Fruit fly (Drosophila melanogaster) whole organism, embryonic: ENCODE results near the gene CG1774.

Source experiments
- Bteb2 ChIP-seq: fragments of 200-800 bp; sonication (Bioruptor generic); optimal IDR thresholded peaks from 2 replicates; lab custom pipeline; 2016; ENCODE audit warnings: missing biosample characterization, missing genetic modification characterization
- CG11695 ChIP-seq: fragments of 200-800 bp; sonication (Bioruptor generic); IDR thresholded peaks from 3 replicates; pipeline ENCODE4 v1.3.6; 2022; ENCODE audit warnings: missing biosample characterization, missing genetic modification characterization
- CG11696 ChIP-seq: fragments of 200-800 bp; sonication (Bioruptor generic); IDR thresholded peaks from 2 replicates; pipeline ENCODE4 v1.3.6; 2022; ENCODE audit warnings: missing biosample characterization, missing genetic modification characterization
- CG12659 ChIP-seq: fragments of 200-800 bp; sonication (Bioruptor generic); optimal IDR thresholded peaks from 3 replicates; lab custom pipeline; 2017; ENCODE audit warnings: mild to moderate bottlenecking, missing biosample characterization, missing genetic modification reagents, missing genetic modification characterization
- CG14860 ChIP-seq: fragments of 200-800 bp; sonication (Bioruptor generic); IDR thresholded peaks from 3 replicates; pipeline ENCODE4 v1.3.6; 2022; ENCODE audit warnings: missing biosample characterization, missing genetic modification characterization; ENCODE audit not compliant: partially characterized antibody
- CG1647 ChIP-seq: fragments of 200-800 bp; sonication (Bioruptor generic); optimal IDR thresholded peaks from 3 replicates; lab custom pipeline; 2016; ENCODE audit warnings: missing biosample characterization, missing genetic modification characterization
- CG17829 ChIP-seq: fragments of 200-800 bp; optimal IDR thresholded peaks from 2 replicates; lab custom pipeline; 2019; ENCODE audit warnings: missing biosample characterization, mild to moderate bottlenecking, missing genetic modification characterization, moderate library complexity
- CG18011 ChIP-seq: fragments of 200-800 bp; sonication (Bioruptor generic); optimal IDR thresholded peaks from 2 replicates; lab custom pipeline; 2017; ENCODE audit warnings: missing biosample characterization, missing genetic modification characterization, mild to moderate bottlenecking, moderate library complexity, missing genotype
- CG18262 ChIP-seq: fragments of 200-800 bp; optimal IDR thresholded peaks from 3 replicates; lab custom pipeline; 2019; ENCODE audit warnings: missing biosample characterization, mild to moderate bottlenecking, missing genetic modification characterization, moderate library complexity
- CG18599 ChIP-seq: fragments of 200-800 bp; sonication (Bioruptor generic); optimal IDR thresholded peaks from 3 replicates; lab custom pipeline; 2017; ENCODE audit warnings: missing biosample characterization, missing genetic modification characterization, mild to moderate bottlenecking, moderate library complexity, missing genetic modification reagents
- CG31388 ChIP-seq: fragments of 200-800 bp; sonication (Bioruptor generic); optimal IDR thresholded peaks from 2 replicates; lab custom pipeline; 2016; ENCODE audit warnings: missing biosample characterization, missing genetic modification characterization
- CG32532 ChIP-seq: fragments of 200-800 bp; sonication (Bioruptor generic); IDR thresholded peaks from 2 replicates; pipeline ENCODE4 v1.3.6; 2022; ENCODE audit warnings: missing biosample characterization, missing genetic modification characterization
- CG7839 ChIP-seq: fragments of 200-800 bp; sonication (Bioruptor generic); optimal IDR thresholded peaks from 3 replicates; lab custom pipeline; 2018; ENCODE audit warnings: missing biosample characterization, mild to moderate bottlenecking, missing genetic modification characterization, moderate library complexity
- CG8478 ChIP-seq: fragments of >200 bp; optimal IDR thresholded peaks from 2 replicates; lab custom pipeline; 2018
- CG8765 ChIP-seq: fragments of 200-800 bp; sonication (Bioruptor generic); IDR thresholded peaks from 2 replicates; pipeline ENCODE4 v1.3.6; 2022; ENCODE audit warnings: missing biosample characterization, missing genetic modification characterization
- CHES-1-like ChIP-seq: fragments of 200-800 bp; sonication (Bioruptor generic); optimal IDR thresholded peaks from 2 replicates; lab custom pipeline; 2016; ENCODE audit warnings: missing biosample characterization, missing genetic modification characterization
- CoRest ChIP-seq: fragments of 200-800 bp; sonication (Bioruptor generic); optimal IDR thresholded peaks from 3 replicates; lab custom pipeline; 2018; ENCODE audit warnings: missing biosample characterization, mild to moderate bottlenecking, missing genetic modification characterization, moderate library complexity
- Dip2 ChIP-seq: fragments of 200-800 bp; sonication (Bioruptor generic); IDR thresholded peaks from 2 replicates; pipeline ENCODE4 v1.3.6; 2022; ENCODE audit warnings: missing biosample characterization, missing genetic modification characterization
- Fer1 ChIP-seq: fragments of 200-800 bp; sonication (Bioruptor generic); optimal IDR thresholded peaks from 2 replicates; lab custom pipeline; 2017; ENCODE audit warnings: missing biosample characterization, mild to moderate bottlenecking, missing genetic modification characterization
- Hey ChIP-seq: fragments of 200-800 bp; sonication (Bioruptor generic); optimal IDR thresholded peaks from 3 replicates; lab custom pipeline; 2018; ENCODE audit warnings: missing biosample characterization, mild to moderate bottlenecking, missing genetic modification characterization
- HmgZ ChIP-seq: fragments of 200-800 bp; sonication (Bioruptor generic); optimal IDR thresholded peaks from 2 replicates; lab custom pipeline; 2018; ENCODE audit warnings: missing biosample characterization, mild to moderate bottlenecking, missing genetic modification characterization
- Hmr ChIP-seq: fragments of 200-800 bp; sonication (Bioruptor generic); optimal IDR thresholded peaks from 3 replicates; lab custom pipeline; 2017; ENCODE audit warnings: mild to moderate bottlenecking, missing biosample characterization, missing genetic modification reagents, missing genetic modification characterization
- Hmx ChIP-seq: fragments of 200-800 bp; sonication (Bioruptor generic); optimal IDR thresholded peaks from 2 replicates; lab custom pipeline; 2016; ENCODE audit warnings: missing biosample characterization, missing genetic modification characterization
- Hr39 ChIP-seq: fragments of >200 bp; optimal IDR thresholded peaks from 2 replicates; lab custom pipeline; 2017
- Hr78 ChIP-seq, 2 experiments: fragments of 200-800 bp in 1 of 2; fragments of >200 bp in 1 of 2; sonication (Bioruptor generic) in 1 of 2; optimal IDR thresholded peaks; 2 replicates each; lab custom pipeline; 2017 to 2019; ENCODE audit warnings: missing biosample characterization in 2 of 2, missing genetic modification characterization in 2 of 2, mild to moderate bottlenecking in 1 of 2, moderate library complexity in 1 of 2
- NC2α ChIP-seq: fragments of 200-800 bp; sonication (Bioruptor generic); optimal IDR thresholded peaks from 2 replicates; lab custom pipeline; 2016; ENCODE audit warnings: missing biosample characterization, missing genetic modification characterization
- NK7.1 ChIP-seq: fragments of 200-800 bp; sonication (Bioruptor generic); optimal IDR thresholded peaks from 3 replicates; lab custom pipeline; 2016; ENCODE audit warnings: missing biosample characterization, missing genetic modification characterization
- Opbp ChIP-seq: fragments of 200-800 bp; sonication (Bioruptor generic); IDR thresholded peaks from 3 replicates; pipeline ENCODE4 v1.3.6; 2022; ENCODE audit warnings: missing biosample characterization, missing genetic modification characterization; ENCODE audit not compliant: partially characterized antibody
- ac ChIP-seq: fragments of 200-800 bp; sonication (Bioruptor generic); optimal IDR thresholded peaks from 3 replicates; lab custom pipeline; 2017; ENCODE audit warnings: missing biosample characterization, mild to moderate bottlenecking, missing genetic modification characterization
- aop ChIP-seq: fragments of 200-800 bp; sonication (Bioruptor generic); IDR thresholded peaks from 2 replicates; pipeline ENCODE4 v1.3.6; 2022; ENCODE audit warnings: missing biosample characterization, missing genetic modification characterization
- bcd ChIP-seq: fragments of 200-800 bp; sonication (Bioruptor generic); optimal IDR thresholded peaks from 2 replicates; lab custom pipeline; 2017; ENCODE audit warnings: missing biosample characterization, mild to moderate bottlenecking, missing genetic modification characterization
- chm ChIP-seq: fragments of 200-800 bp; sonication (Bioruptor generic); IDR thresholded peaks from 2 replicates; pipeline ENCODE4 v1.3.6; 2022; ENCODE audit warnings: missing biosample characterization, missing genetic modification characterization
- ems ChIP-seq: fragments of 200-800 bp; sonication (Bioruptor generic); optimal IDR thresholded peaks from 3 replicates; lab custom pipeline; 2016; ENCODE audit warnings: missing biosample characterization, missing genetic modification characterization
- fd102C ChIP-seq: fragments of 200-800 bp; sonication (Bioruptor generic); optimal IDR thresholded peaks from 2 replicates; lab custom pipeline; 2018; ENCODE audit warnings: missing biosample characterization, mild to moderate bottlenecking, missing genetic modification characterization, moderate library complexity
- gro ChIP-seq: fragments of 200-800 bp; sonication (Bioruptor generic); optimal IDR thresholded peaks from 2 replicates; lab custom pipeline; 2016; ENCODE audit warnings: missing biosample characterization, missing genetic modification characterization
- gsb ChIP-seq: fragments of 200-800 bp; sonication (Bioruptor generic); IDR thresholded peaks from 2 replicates; pipeline ENCODE4 v1.3.6; 2022; ENCODE audit warnings: missing biosample characterization, missing genetic modification characterization
- klu ChIP-seq: fragments of 200-800 bp; sonication (Bioruptor generic); IDR thresholded peaks from 2 replicates; pipeline ENCODE4 v1.3.6; 2022; ENCODE audit warnings: missing biosample characterization, missing genetic modification characterization
- kni ChIP-seq: fragments of 200-800 bp; sonication (Bioruptor generic); optimal IDR thresholded peaks from 3 replicates; lab custom pipeline; 2017; ENCODE audit warnings: mild to moderate bottlenecking, missing biosample characterization, missing genetic modification reagents, missing genetic modification characterization
- maf-S ChIP-seq: fragments of 200-800 bp; sonication (Bioruptor generic); optimal IDR thresholded peaks from 2 replicates; lab custom pipeline; 2016; ENCODE audit warnings: missing biosample characterization, missing genetic modification characterization
- oc ChIP-seq: fragments of 200-800 bp; sonication (Bioruptor generic); optimal IDR thresholded peaks from 2 replicates; lab custom pipeline; 2018; ENCODE audit warnings: missing biosample characterization, mild to moderate bottlenecking, missing genetic modification characterization, moderate library complexity
- pan ChIP-seq, 4 experiments: fragments of >200 bp in 3 of 4; fragments of 200-800 bp in 1 of 4; sonication (Bioruptor generic) in 1 of 4; optimal IDR thresholded peaks in 3 of 4; IDR thresholded peaks in 1 of 4; 2 replicates each; pipeline versions ENCODE4 v1.3.6 to Lab custom; 2017 to 2022; ENCODE audit warnings: missing biosample characterization in 2 of 4, missing genetic modification characterization in 2 of 4, mixed read lengths in 1 of 4
- peb ChIP-seq: fragments of 200-800 bp; sonication (Bioruptor generic); IDR thresholded peaks from 2 replicates; pipeline ENCODE4 v1.3.6; 2022; ENCODE audit warnings: missing biosample characterization, missing genetic modification characterization
- psq ChIP-seq: fragments of 200-800 bp; sonication (Bioruptor generic); optimal IDR thresholded peaks from 2 replicates; lab custom pipeline; 2017; ENCODE audit warnings: missing biosample characterization, missing genetic modification characterization
- ranshi ChIP-seq: fragments of 200-800 bp; sonication (Bioruptor generic); IDR thresholded peaks from 2 replicates; pipeline ENCODE4 v1.3.6; 2022; ENCODE audit warnings: missing biosample characterization, missing genetic modification characterization
- shn ChIP-seq: fragments of 200-800 bp; sonication (Bioruptor generic); optimal IDR thresholded peaks from 3 replicates; lab custom pipeline; 2016; ENCODE audit warnings: missing biosample characterization, missing genetic modification characterization
- sqz ChIP-seq: fragments of 200-800 bp; sonication (Bioruptor generic); optimal IDR thresholded peaks from 3 replicates; lab custom pipeline; 2018; ENCODE audit warnings: missing biosample characterization, mild to moderate bottlenecking, missing genetic modification characterization
- sug ChIP-seq: fragments of 200-800 bp; optimal IDR thresholded peaks from 2 replicates; lab custom pipeline; 2019; ENCODE audit warnings: missing biosample characterization, mild to moderate bottlenecking, missing genetic modification characterization, moderate library complexity
- tin ChIP-seq: fragments of 200-800 bp; sonication (Bioruptor generic); optimal IDR thresholded peaks from 3 replicates; lab custom pipeline; 2016; ENCODE audit warnings: missing biosample characterization, missing genetic modification characterization
- zen2 ChIP-seq: fragments of 200-800 bp; sonication (Bioruptor generic); IDR thresholded peaks from 3 replicates; pipeline ENCODE4 v1.3.6; 2022; ENCODE audit warnings: missing biosample characterization, missing genetic modification characterization; ENCODE audit not compliant: partially characterized antibody

CG1774 gene

DNA sequence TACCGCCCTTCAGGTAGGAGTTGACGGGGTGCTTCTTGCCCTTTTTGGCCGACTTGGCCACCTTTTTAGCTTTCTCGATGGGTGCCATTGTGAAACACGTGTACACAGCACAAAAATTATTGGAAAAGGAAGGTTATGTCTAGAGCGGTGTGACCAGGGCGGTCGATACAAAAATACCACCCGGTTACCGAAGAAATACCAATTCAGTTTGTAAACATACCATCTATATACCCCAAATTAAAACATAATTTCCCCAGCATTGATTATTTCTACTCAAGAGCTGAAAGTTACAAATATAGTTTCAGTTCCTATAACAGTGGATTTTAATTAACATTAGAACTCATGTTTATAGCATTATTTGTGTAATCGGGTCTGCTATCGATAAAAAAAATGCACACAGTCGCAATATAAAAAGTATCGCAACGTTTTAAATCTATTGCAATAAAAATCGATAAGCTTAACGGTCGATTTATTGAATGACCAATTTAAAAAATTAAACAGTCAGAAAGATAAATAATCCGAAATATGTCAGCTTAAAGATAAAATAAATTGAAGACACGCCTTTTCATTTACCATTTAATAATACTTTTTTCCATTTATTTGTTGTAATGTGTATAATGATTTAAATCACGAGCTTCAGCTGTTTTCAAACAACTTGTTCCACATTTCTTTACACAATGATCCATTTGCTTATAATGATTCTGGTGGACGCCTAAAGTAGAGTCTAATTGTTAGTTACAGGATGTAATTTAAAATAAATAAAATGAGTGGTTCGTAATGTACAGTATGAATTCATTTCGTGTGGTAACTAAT lies 3.7 kb downstream of the CG1774 start, which contains the start of gene RpL6 (continued):
- TF ChIP-seq bcd (peak; percentile 10), NK7.1 (GFP tag; lab: Kevin White, UChicago) (no peak), CG31388 (no peak), CG18011 (GFP tag; lab: Kevin White, UChicago) (no peak), CG14860 (peak; percentile 78), aop (GFP tag; lab: Robert Waterston, UW) (no peak), CoRest (peak; percentile 36), Hey (tag; lab: Kevin White, UChicago) (no peak), CG12659 (GFP tag; lab: Kevin White, UChicago) (peak; percentile 76), CG11695 (GFP tag; lab: Robert Waterston, UW) (no peak), ranshi (no peak), chm (0 out of 2 replicates have a peak, but pooled peaks have one; percentile 29), HmgZ (peak; percentile 63), sqz (GFP tag; lab: Kevin White, UChicago) (no peak), CG11696 (GFP tag; lab: Robert Waterston, UW) (no peak), psq (GFP tag; lab: Kevin White, UChicago) (no peak), pan (optimal IDR thresholded peaks at IDR 0.05; lab: Kevin White, UChicago) (no peak), pan (GFP tag; optimal IDR thresholded peaks at IDR 0.05 in 1 of 2, IDR thresholded peaks at IDR 0.05 in 1 of 2) (no peak), CG18262 (peak; percentile 9), tin (GFP tag; lab: Kevin White, UChicago) (no peak), sug (tag; lab: Kevin White, UChicago) (peak; percentile 1), Fer1 (peak; percentile 40), peb (no peak), CG18599 (peak; percentile 38), CG8765 (GFP tag; lab: Robert Waterston, UW) (no peak), fd102C (GFP tag; lab: Kevin White, UChicago) (no peak), CG7839 (tag; lab: Kevin White, UChicago) (no peak), ems (no peak), CG32532 (GFP tag; lab: Robert Waterston, UW) (peak; percentile 43), kni (GFP tag; lab: Kevin White, UChicago) (no peak), Hmr (GFP tag; lab: Kevin White, UChicago) (peak; percentile 57), NC2α (no peak), CG8478 (no peak), Hr78 (GFP tag; optimal IDR thresholded peaks at IDR 0.05; lab: Kevin White, UChicago) (no peak), CG17829 (tag; lab: Kevin White, UChicago) (peak; percentile 60), CG1647 (GFP tag; lab: Kevin White, UChicago) (no peak), shn (no peak), ac (GFP tag; lab: Kevin White, UChicago) (no peak), Dip2 (GFP tag; lab: Robert Waterston, UW) (no peak), Opbp (GFP tag; lab: Robert Waterston, UW) (peak; percentile 63; the same call in 1 of the 3 replicates), zen2 (peak; percentile 37; the same call in 1 of the 3 replicates), CHES-1-like (peak; percentile 14), maf-S (no peak), Bteb2 (no peak), Hmx (GFP tag; lab: Kevin White, UChicago) (no peak), oc (tag; lab: Kevin White, UChicago) (no peak), Hr39 (no peak), gro (GFP tag; lab: Kevin White, UChicago) (no peak), gsb (GFP tag; lab: Robert Waterston, UW) (no peak), klu (GFP tag; lab: Robert Waterston, UW) (no peak)
